Fruit fly (Drosophila melanogaster): Measurements from ENCODE around the gene Cp7Fb.

Cp7Fb gene

dm6 chrX:8492849-8493248 is 19.2 kb downstream of the Cp7Fb start (continued):
- TF ChIP-seq Ada2b (GFP tag; IDR thresholded peaks at IDR 0.05): peak; percentile 90
- peak in 1 of 2 experiments; percentile 55 for TF ChIP-seq Hr78 (GFP tag; optimal IDR thresholded peaks at IDR 0.05)
- TF ChIP-seq rib (GFP tag; IDR thresholded peaks at IDR 0.05): no peak
- no peak for TF ChIP-seq CHES-1-like (GFP tag; optimal IDR thresholded peaks at IDR 0.05)
- peak; percentile 9; the same call in 1 of the 2 replicates for TF ChIP-seq dati (GFP tag; IDR thresholded peaks at IDR 0.05)
- TF ChIP-seq row (GFP tag; IDR thresholded peaks at IDR 0.05): peak; percentile 80
- TF ChIP-seq CG11695 (GFP tag; IDR thresholded peaks at IDR 0.05): peak; percentile 68; the same call in 2 of the 3 replicates
- TF ChIP-seq B-H2 (GFP tag; optimal IDR thresholded peaks at IDR 0.05): no peak
- peak; percentile 79 for TF ChIP-seq Mrtf (GFP tag; IDR thresholded peaks at IDR 0.05)
- peak in 1 of 2 experiments; percentile 85 for TF ChIP-seq bsh (GFP tag; optimal IDR thresholded peaks at IDR 0.05)
- TF ChIP-seq CG14710 (tag; optimal IDR thresholded peaks at IDR 0.05): peak; percentile 48
- TF ChIP-seq HmgZ (tag; optimal IDR thresholded peaks at IDR 0.05): peak; percentile 29
- TF ChIP-seq B-H1 (GFP tag; IDR thresholded peaks at IDR 0.05): peak; percentile 75
- peak; percentile 33; the same call in 1 of the 2 replicates for TF ChIP-seq CG10321 (GFP tag; IDR thresholded peaks at IDR 0.05)
- TF ChIP-seq HLH3B (GFP tag; IDR thresholded peaks at IDR 0.05): peak; percentile 92
- no peak for TF ChIP-seq Taf1 (GFP tag; IDR thresholded peaks at IDR 0.05)
- TF ChIP-seq pum (GFP tag; optimal IDR thresholded peaks at IDR 0.05): peak; percentile 15
- TF ChIP-seq Hsf (GFP tag; optimal IDR thresholded peaks at IDR 0.05): peak; percentile 32
- TF ChIP-seq zen2 (GFP tag; IDR thresholded peaks at IDR 0.05; ENCODE audit: partially characterized antibody): no peak
- no peak for TF ChIP-seq exex (tag; optimal IDR thresholded peaks at IDR 0.05)
- peak; percentile 74 for TF ChIP-seq HHEX (GFP tag; optimal IDR thresholded peaks at IDR 0.05)
- peak; percentile 87 for TF ChIP-seq unpg (GFP tag; optimal IDR thresholded peaks at IDR 0.05)
- peak; percentile 54 for TF ChIP-seq CG9437 (GFP tag; optimal IDR thresholded peaks at IDR 0.05)
- peak; percentile 62; the same call in 1 of the 2 replicates for TF ChIP-seq CG7372 (GFP tag; IDR thresholded peaks at IDR 0.05)
- TF ChIP-seq Dad (GFP tag; optimal IDR thresholded peaks at IDR 0.05): peak; percentile 26
- no peak for TF ChIP-seq CG9797 (GFP tag; optimal IDR thresholded peaks at IDR 0.05)
- TF ChIP-seq CG18599 (GFP tag; optimal IDR thresholded peaks at IDR 0.05): peak; percentile 54
- peak; percentile 83 for TF ChIP-seq Aef1 (GFP tag; IDR thresholded peaks at IDR 0.05)
- peak; percentile 25 for TF ChIP-seq mam (GFP tag; optimal IDR thresholded peaks at IDR 0.05)
- no peak for TF ChIP-seq pnt (GFP tag; optimal IDR thresholded peaks at IDR 0.05)
- peak; percentile 0 for TF ChIP-seq chn (GFP tag; optimal IDR thresholded peaks at IDR 0.05)
- no peak for TF ChIP-seq CG7928 (GFP tag; optimal IDR thresholded peaks at IDR 0.05)
- TF ChIP-seq CG2199 (GFP tag; IDR thresholded peaks at IDR 0.05): peak; percentile 36; the same call in 1 of the 3 replicates
- peak; percentile 5 for TF ChIP-seq psq (GFP tag; optimal IDR thresholded peaks at IDR 0.05)
- peak; percentile 68; the same call in 1 of the 3 replicates for TF ChIP-seq jigr1 (GFP tag; IDR thresholded peaks at IDR 0.05)
- TF ChIP-seq tll (GFP tag; optimal IDR thresholded peaks at IDR 0.05): no peak
- peak; percentile 85 for TF ChIP-seq fd96Cb (tag; optimal IDR thresholded peaks at IDR 0.05)
- peak; percentile 80; the same call in 1 of the 2 replicates for TF ChIP-seq chm (GFP tag; IDR thresholded peaks at IDR 0.05)
- TF ChIP-seq mirr (GFP tag; optimal IDR thresholded peaks at IDR 0.05): no peak

- peak; percentile 73 for TF ChIP-seq lmd (GFP tag; IDR thresholded peaks at IDR 0.05)
- TF ChIP-seq CG11695 (GFP tag; IDR thresholded peaks at IDR 0.05): peak; percentile 64; the same call in 2 of the 3 replicates
- TF ChIP-seq Doc2 (GFP tag; IDR thresholded peaks at IDR 0.05): peak; percentile 50; the same call in 1 of the 2 replicates
- peak; percentile 24 for TF ChIP-seq fd96Cb (tag; optimal IDR thresholded peaks at IDR 0.05)
- no peak for TF ChIP-seq CG7928 (GFP tag; optimal IDR thresholded peaks at IDR 0.05)
- peak; percentile 75 for TF ChIP-seq Atf6 (GFP tag; IDR thresholded peaks at IDR 0.05)
- TF ChIP-seq zfh1 (GFP tag; IDR thresholded peaks at IDR 0.05): peak; percentile 33; the same call in 1 of the 3 replicates
- TF ChIP-seq CG1647 (GFP tag; optimal IDR thresholded peaks at IDR 0.05): no peak
- TF ChIP-seq trem (tag; optimal IDR thresholded peaks at IDR 0.05): no peak
- TF ChIP-seq CG5180 (GFP tag; optimal IDR thresholded peaks at IDR 0.05): no peak
- peak; percentile 32 for TF ChIP-seq zfh2 (GFP tag; optimal IDR thresholded peaks at IDR 0.05)
- TF ChIP-seq al (GFP tag; IDR thresholded peaks at IDR 0.05): peak; percentile 29; the same call in 1 of the 2 replicates
- TF ChIP-seq mirr (GFP tag; optimal IDR thresholded peaks at IDR 0.05): peak; percentile 19
- TF ChIP-seq ind (GFP tag; optimal IDR thresholded peaks at IDR 0.05): peak; percentile 43
- peak; percentile 61 for TF ChIP-seq nmo (GFP tag; optimal IDR thresholded peaks at IDR 0.05)
- peak; percentile 14; the same call in 1 of the 2 replicates for TF ChIP-seq MBD-R2 (GFP tag; IDR thresholded peaks at IDR 0.05)
- peak; percentile 53 for TF ChIP-seq PHDP (tag; optimal IDR thresholded peaks at IDR 0.05)
Observed at dm6 chrX:8493473-8493872, 19.8 kb downstream of the Cp7Fb start.

Measured in whole organism, embryonic.